Worm (Caenorhabditis elegans) whole organism, L1 larva: ENCODE measurements around the gene C14E2.5.

Experiments used
- C16A3.4 ChIP-seq: fragments of 150-350 bp; optimal IDR thresholded peaks from 2 replicates; lab custom pipeline; 2014; ENCODE audit warnings: missing biosample characterization, missing genetic modification characterization
- Y116A8C.19 ChIP-seq: sonication (generic microtip); optimal IDR thresholded peaks from 2 replicates; lab custom pipeline; 2016; ENCODE audit warnings: missing compliant biosample characterization, missing genetic modification characterization, borderline replicate concordance
- aha-1 ChIP-seq: fragments of 150-350 bp; optimal IDR thresholded peaks from 2 replicates; lab custom pipeline; 2014; ENCODE audit warnings: missing biosample characterization, missing genetic modification characterization
- alr-1 ChIP-seq: fragments of 200-800 bp; sonication (Bioruptor generic); optimal IDR thresholded peaks from 2 replicates; lab custom pipeline; 2018; ENCODE audit warnings: borderline replicate concordance, mild to moderate bottlenecking, missing genetic modification characterization, missing compliant biosample characterization
- blmp-1 ChIP-seq: fragments of 150-350 bp; optimal IDR thresholded peaks from 2 replicates; lab custom pipeline; 2014; ENCODE audit warnings: missing biosample characterization, missing genetic modification characterization
- ceh-63 ChIP-seq: fragments of 200-800 bp; sonication (Bioruptor generic); optimal IDR thresholded peaks from 2 replicates; lab custom pipeline; 2018; ENCODE audit warnings: mild to moderate bottlenecking, missing genetic modification characterization, missing compliant biosample characterization
- ceh-8 ChIP-seq: fragments of 200-800 bp; sonication (Bioruptor generic); optimal IDR thresholded peaks from 2 replicates; lab custom pipeline; 2018; ENCODE audit warnings: mild to moderate bottlenecking, missing genetic modification characterization, moderate library complexity, missing compliant biosample characterization
- ceh-82 ChIP-seq, 3 experiments: fragments of 150-350 bp in 1 of 3; sonication (generic microtip) in 2 of 3; optimal IDR thresholded peaks; 2 replicates each; lab custom pipeline; 2014 to 2017; ENCODE audit warnings: missing biosample characterization in 3 of 3, missing genetic modification characterization in 3 of 3
- ces-1 ChIP-seq: fragments of 150-350 bp; optimal IDR thresholded peaks from 2 replicates; lab custom pipeline; 2014; ENCODE audit warnings: missing biosample characterization, missing genetic modification reagents, missing genetic modification characterization
- dsc-1 ChIP-seq: sonication (generic microtip); optimal IDR thresholded peaks from 2 replicates; lab custom pipeline; 2016; ENCODE audit warnings: mild to moderate bottlenecking, missing genetic modification characterization, missing compliant biosample characterization
- efl-1 ChIP-seq, 4 experiments: fragments of 150-350 bp; optimal IDR thresholded peaks in 3 of 4; peaks in 1 of 4; 1 replicate in 1 of 4; 2 replicates in 3 of 4; lab custom pipeline; 2014; ENCODE audit warnings: missing biosample characterization in 2 of 4, missing genetic modification characterization in 2 of 4, missing genetic modification reagents in 2 of 4
- egl-13 ChIP-seq: sonication (generic microtip); optimal IDR thresholded peaks from 2 replicates; lab custom pipeline; 2016; ENCODE audit warnings: missing genotype, missing genetic modification reagents, missing genetic modification characterization, missing compliant biosample characterization
- egl-27 ChIP-seq, 2 experiments: fragments of 150-350 bp in 1 of 2; sonication (generic microtip); optimal IDR thresholded peaks; 3 replicates each; lab custom pipeline; 2017 to 2018; ENCODE audit warnings: missing biosample characterization in 2 of 2, missing genetic modification characterization in 2 of 2, missing genetic modification reagents in 2 of 2
- elt-2 ChIP-seq: sonication (generic microtip); optimal IDR thresholded peaks from 2 replicates; lab custom pipeline; 2016; ENCODE audit warnings: missing genetic modification characterization, mild to moderate bottlenecking, inconsistent platforms, missing compliant biosample characterization, missing genetic modification reagents
- elt-3 ChIP-seq, 6 experiments: fragments of 150-350 bp in 1 of 6; sonication (generic microtip); optimal IDR thresholded peaks; 2 replicates each; lab custom pipeline; 2017 to 2018; ENCODE audit warnings: missing biosample characterization in 6 of 6, missing genetic modification characterization in 6 of 6, inconsistent platforms in 1 of 6
- fkh-4 ChIP-seq: sonication (generic microtip); optimal IDR thresholded peaks from 2 replicates; lab custom pipeline; 2016; ENCODE audit warnings: missing compliant biosample characterization, missing genetic modification characterization, borderline replicate concordance
- fos-1 ChIP-seq: fragments of 150-350 bp; optimal IDR thresholded peaks from 2 replicates; lab custom pipeline; 2014; ENCODE audit warnings: missing biosample characterization, missing genetic modification characterization
- grh-1 ChIP-seq: fragments of 200-800 bp; sonication (Bioruptor generic); IDR thresholded peaks from 2 replicates; pipeline ENCODE4 v1.3.6; 2022; ENCODE audit warnings: missing genetic modification reagents, missing genetic modification characterization, missing compliant biosample characterization
- jun-1 ChIP-seq: fragments of 150-350 bp; optimal IDR thresholded peaks from 2 replicates; lab custom pipeline; 2014; ENCODE audit warnings: missing biosample characterization, missing genetic modification reagents, missing genetic modification characterization
- lin-13 ChIP-seq: fragments of 150-350 bp; optimal IDR thresholded peaks from 2 replicates; lab custom pipeline; 2014; ENCODE audit warnings: missing biosample characterization, missing genetic modification reagents, missing genetic modification characterization
- lin-14 ChIP-seq: fragments of 200-800 bp; sonication (Bioruptor generic); optimal IDR thresholded peaks from 2 replicates; lab custom pipeline; 2018; ENCODE audit warnings: mild to moderate bottlenecking, missing genetic modification characterization, moderate library complexity, missing compliant biosample characterization
- lin-15B ChIP-seq: fragments of 150-350 bp; sonication (generic microtip); optimal IDR thresholded peaks from 3 replicates; lab custom pipeline; 2014; ENCODE audit warnings: missing biosample characterization, missing genetic modification characterization
- lin-35 ChIP-seq, 2 experiments: fragments of 150-350 bp; optimal IDR thresholded peaks; 2 replicates each; lab custom pipeline; 2014; ENCODE audit warnings: missing biosample characterization in 2 of 2, missing genetic modification characterization in 2 of 2, missing genetic modification reagents in 2 of 2
- lir-3 ChIP-seq: sonication (generic microtip); optimal IDR thresholded peaks from 2 replicates; lab custom pipeline; 2016; ENCODE audit warnings: mild to moderate bottlenecking, missing genetic modification characterization, moderate library complexity, missing compliant biosample characterization; ENCODE audit not compliant: poor library complexity
- lsy-2 ChIP-seq, 2 experiments: fragments of 150-350 bp; optimal IDR thresholded peaks; 2 replicates each; lab custom pipeline; 2014; ENCODE audit warnings: missing biosample characterization in 2 of 2, missing genetic modification characterization in 2 of 2
- nhr-11 ChIP-seq: fragments of 150-350 bp; optimal IDR thresholded peaks from 2 replicates; lab custom pipeline; 2014; ENCODE audit warnings: missing biosample characterization, missing genetic modification characterization
- nhr-19 ChIP-seq: fragments of 200-800 bp; sonication (Bioruptor generic); conservative IDR thresholded peaks from 2 replicates; pipeline ENCODE4 v1.3.6; 2022; ENCODE audit warnings: missing genetic modification characterization, missing compliant biosample characterization
- nhr-20 ChIP-seq: sonication (generic microtip); optimal IDR thresholded peaks from 2 replicates; lab custom pipeline; 2016; ENCODE audit warnings: mild to moderate bottlenecking, missing genetic modification characterization, missing compliant biosample characterization
- nhr-237 ChIP-seq: fragments of 150-350 bp; optimal IDR thresholded peaks from 2 replicates; lab custom pipeline; 2014; ENCODE audit warnings: missing biosample characterization, missing genetic modification characterization
- nhr-76 ChIP-seq: sonication (generic microtip); optimal IDR thresholded peaks from 2 replicates; lab custom pipeline; 2017; ENCODE audit warnings: missing biosample characterization, missing genetic modification characterization
- nhr-77 ChIP-seq: fragments of 150-350 bp; optimal IDR thresholded peaks from 2 replicates; lab custom pipeline; 2014; ENCODE audit warnings: missing biosample characterization, missing genetic modification characterization
- nhr-84 ChIP-seq: sonication (generic microtip); optimal IDR thresholded peaks from 2 replicates; lab custom pipeline; 2017; ENCODE audit warnings: missing biosample characterization, missing genetic modification characterization
- nhr-85 ChIP-seq: sonication (generic microtip); peaks from one replicate; lab custom pipeline; 2016; ENCODE audit warnings: missing genetic modification characterization, inconsistent platforms, missing compliant biosample characterization
- pag-3 ChIP-seq: sonication (generic microtip); optimal IDR thresholded peaks from 2 replicates; lab custom pipeline; 2017; ENCODE audit warnings: missing genetic modification characterization, mild to moderate bottlenecking, missing compliant biosample characterization, antibody characterized with exemption, borderline replicate concordance; ENCODE audit not compliant: insufficient read depth
- pax-3 ChIP-seq: fragments of 200-800 bp; sonication (Bioruptor generic); optimal IDR thresholded peaks from 2 replicates; lab custom pipeline; 2018; ENCODE audit warnings: mild to moderate bottlenecking, missing genetic modification characterization, moderate library complexity, missing compliant biosample characterization
- pqm-1 ChIP-seq: sonication (generic microtip); optimal IDR thresholded peaks from 3 replicates; lab custom pipeline; 2017; ENCODE audit warnings: missing biosample characterization, missing genetic modification characterization
- rnt-1 ChIP-seq: sonication (generic microtip); optimal IDR thresholded peaks from 2 replicates; lab custom pipeline; 2016; ENCODE audit warnings: mild to moderate bottlenecking, missing genetic modification characterization, moderate library complexity, missing compliant biosample characterization
- skn-1 ChIP-seq: fragments of 150-350 bp; optimal IDR thresholded peaks from 2 replicates; lab custom pipeline; 2014; ENCODE audit warnings: missing biosample characterization, missing genetic modification characterization
- snpc-4 ChIP-seq: fragments of 150-350 bp; optimal IDR thresholded peaks from 2 replicates; lab custom pipeline; 2014; ENCODE audit warnings: missing biosample characterization, missing genetic modification characterization
- sox-4 ChIP-seq: sonication (generic microtip); optimal IDR thresholded peaks from 2 replicates; lab custom pipeline; 2016; ENCODE audit warnings: missing genetic modification characterization, missing compliant biosample characterization
- swsn-7 ChIP-seq: sonication (generic microtip); optimal IDR thresholded peaks from 2 replicates; lab custom pipeline; 2016; ENCODE audit warnings: missing genetic modification characterization, missing compliant biosample characterization
- tlp-1 ChIP-seq: fragments of 150-350 bp; optimal IDR thresholded peaks from 2 replicates; lab custom pipeline; 2014; ENCODE audit warnings: missing biosample characterization, missing genetic modification characterization
- unc-30 ChIP-seq: sonication (generic microtip); optimal IDR thresholded peaks from 2 replicates; lab custom pipeline; 2017; ENCODE audit warnings: missing biosample characterization, missing genetic modification characterization
- unc-86 ChIP-seq: sonication (generic microtip); optimal IDR thresholded peaks from 2 replicates; lab custom pipeline; 2016; ENCODE audit warnings: missing genetic modification characterization, missing compliant biosample characterization
- unc-98 ChIP-seq: fragments of 200-800 bp; sonication (Bioruptor generic); IDR thresholded peaks from 2 replicates; pipeline ENCODE4 v1.3.6; 2022; ENCODE audit warnings: missing genetic modification characterization, missing compliant biosample characterization
- zag-1 ChIP-seq: fragments of 150-350 bp; optimal IDR thresholded peaks from 2 replicates; lab custom pipeline; 2014; ENCODE audit warnings: missing biosample characterization, missing genetic modification characterization
- ztf-11 ChIP-seq, 2 experiments: sonication (generic microtip); optimal IDR thresholded peaks; 2 replicates each; lab custom pipeline; 2016 to 2017; ENCODE audit warnings: missing genetic modification characterization in 2 of 2, missing biosample characterization in 1 of 2, missing compliant biosample characterization in 1 of 2
- ztf-4 ChIP-seq: fragments of 150-350 bp; optimal IDR thresholded peaks from 2 replicates; lab custom pipeline; 2014; ENCODE audit warnings: missing biosample characterization, missing genetic modification characterization

The C14E2.5 gene

DNA sequence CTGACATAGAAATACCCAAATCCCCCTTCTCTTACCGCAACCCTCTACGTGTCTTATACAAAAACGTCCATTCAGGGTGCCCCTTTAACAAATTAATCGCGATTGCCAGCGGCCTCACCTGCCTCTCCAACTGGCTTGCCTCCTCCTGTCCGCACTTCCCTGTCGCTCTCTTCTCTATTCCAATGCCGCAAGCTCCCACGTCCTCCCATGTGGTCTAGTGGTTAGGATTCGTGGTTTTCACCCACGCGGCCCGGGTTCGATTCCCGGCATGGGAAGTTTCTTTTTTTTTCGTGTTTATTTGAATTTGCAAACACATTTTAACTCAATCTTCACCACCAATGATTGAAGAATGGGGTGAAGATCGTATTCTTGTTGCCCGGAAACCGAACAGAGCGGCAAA lies 33.5 kb upstream of the C14E2.5 start (continued):
- TF ChIP-seq ces-1 (GFP tag; lab: Kevin White, UChicago), result no peak
- peak; percentile 24 to 73 for TF ChIP-seq lin-35 (GFP tag; optimal IDR thresholded peaks at IDR 0.05; lab: Kevin White, UChicago)
- TF ChIP-seq skn-1 (tag; lab: Kevin White, UChicago), result peak; percentile 79
- peak; percentile 25 for TF ChIP-seq nhr-77 (tag; lab: Kevin White, UChicago)
- TF ChIP-seq lir-3, result peak; percentile 15
- TF ChIP-seq lin-14, result peak; percentile 36

- TF ChIP-seq aha-1 (tag; lab: Kevin White, UChicago) (no peak), ceh-8 (GFP tag; lab: Kevin White, UChicago) (no peak), nhr-85 (tag; lab: Kevin White, UChicago) (peak; percentile 2)
- TF ChIP-seq, all 84 proteins: peak for 1
Observed at ce11 chrX:1857777-1858176, 32.6 kb upstream of the C14E2.5 start.

DNA sequence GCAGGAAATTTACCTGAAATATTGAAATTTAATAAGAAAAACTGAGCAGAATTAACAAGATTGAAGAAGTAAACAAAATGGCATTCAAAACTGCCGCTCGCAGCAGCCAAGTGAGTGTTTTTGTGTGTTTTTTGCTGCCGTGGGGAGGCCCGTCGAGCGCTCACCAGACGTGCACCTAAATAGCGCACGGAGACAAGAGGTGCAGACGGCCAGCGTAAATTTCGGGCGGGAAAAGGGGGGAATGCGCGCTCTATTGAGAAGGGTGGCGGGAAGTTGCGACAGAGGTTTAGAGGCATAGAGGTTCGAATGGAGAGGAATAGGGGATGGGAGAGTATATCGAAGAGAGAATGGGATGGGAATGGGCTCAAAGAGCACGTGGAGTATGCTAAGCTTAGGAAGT lies 31.0 kb upstream of the C14E2.5 start, which contains the start of gene ceh-39:
Gene ceh-39, minus strand, starts transcription at position 13 of the 400 bp plus-strand sequence.
- peak; percentile 70 to 79 for TF ChIP-seq efl-1 (optimal IDR thresholded peaks at IDR 0.05; lab: Kevin White, UChicago)
- TF ChIP-seq efl-1 (GFP tag; optimal IDR thresholded peaks at IDR 0.05 in 1 of 2; lab: Kevin White, UChicago), result peak; percentile 73 to 95
- no peak for TF ChIP-seq nhr-84 (tag; lab: Kevin White, UChicago)
- peak; percentile 31 for TF ChIP-seq nhr-77 (tag; lab: Kevin White, UChicago)
- TF ChIP-seq egl-27 (tag; optimal IDR thresholded peaks at IDR 0.05; lab: Kevin White, UChicago), result no peak
- TF ChIP-seq C16A3.4 (tag; lab: Kevin White, UChicago), result peak; percentile 36
- TF ChIP-seq lin-13 (GFP tag; lab: Kevin White, UChicago), result peak; percentile 20
- TF ChIP-seq swsn-7 (tag; lab: Kevin White, UChicago), result peak; percentile 62
- no peak for TF ChIP-seq pax-3 (tag; lab: Kevin White, UChicago)
- TF ChIP-seq elt-2 (tag; lab: Kevin White, UChicago), result no peak
- no peak for TF ChIP-seq nhr-85 (tag; lab: Kevin White, UChicago)
- TF ChIP-seq ceh-8 (GFP tag; lab: Kevin White, UChicago), result no peak
- TF ChIP-seq grh-1 (GFP tag; lab: Robert Waterston, UW), result no peak
- TF ChIP-seq nhr-237, result no peak
- TF ChIP-seq Y116A8C.19 (tag; lab: Kevin White, UChicago), result no peak
- peak; percentile 20 for TF ChIP-seq egl-13 (tag; lab: Kevin White, UChicago)
- TF ChIP-seq pag-3 (tag; lab: Kevin White, UChicago), result no peak
- peak; percentile 78 for TF ChIP-seq nhr-19 (GFP tag; lab: Robert Waterston, UW)
- no peak for TF ChIP-seq snpc-4 (tag; lab: Kevin White, UChicago)
- no peak for TF ChIP-seq blmp-1 (tag; lab: Kevin White, UChicago)
- TF ChIP-seq dsc-1, result peak; percentile 12
- peak; percentile 67 for TF ChIP-seq rnt-1 (tag; lab: Kevin White, UChicago)
- TF ChIP-seq ceh-63, result no peak
- TF ChIP-seq unc-86 (tag; lab: Kevin White, UChicago), result peak; percentile 51
- no peak for TF ChIP-seq ztf-11 (tag; optimal IDR thresholded peaks at IDR 0.05; lab: Kevin White, UChicago)
- no peak for TF ChIP-seq jun-1 (tag; lab: Kevin White, UChicago)
- TF ChIP-seq zag-1, result no peak
- TF ChIP-seq unc-30 (tag; lab: Kevin White, UChicago), result no peak
- TF ChIP-seq lin-15B (tag; lab: Kevin White, UChicago), result peak; percentile 74
- TF ChIP-seq fkh-4 (tag; lab: Kevin White, UChicago), result no peak
- TF ChIP-seq nhr-11 (tag; lab: Kevin White, UChicago), result no peak
- peak; percentile 38 to 71 (median 61) for TF ChIP-seq ceh-82 (tag; optimal IDR thresholded peaks at IDR 0.05; lab: Kevin White, UChicago)
- TF ChIP-seq fos-1 (tag; lab: Kevin White, UChicago), result no peak
- TF ChIP-seq sox-4 (tag; lab: Kevin White, UChicago), result no peak
- TF ChIP-seq lir-3, result peak; percentile 15
- TF ChIP-seq pqm-1 (tag; lab: Kevin White, UChicago), result no peak
- TF ChIP-seq nhr-76 (tag; lab: Kevin White, UChicago), result no peak
- TF ChIP-seq alr-1, result no peak
- TF ChIP-seq unc-98, result no peak
- peak; percentile 47 for TF ChIP-seq nhr-20
- TF ChIP-seq tlp-1 (tag; lab: Kevin White, UChicago), result no peak
- TF ChIP-seq lsy-2 (tag; optimal IDR thresholded peaks at IDR 0.05; lab: Kevin White, UChicago), result peak; percentile 45 to 58
- no peak for TF ChIP-seq elt-3 (tag; optimal IDR thresholded peaks at IDR 0.05; lab: Kevin White, UChicago)
- no peak for TF ChIP-seq ztf-4 (tag; lab: Kevin White, UChicago)
